Fruit fly (Drosophila melanogaster): ENCODE results near the gene kirre.

- TF ChIP-seq Dfd (GFP tag; optimal IDR thresholded peaks at IDR 0.05) = no peak
- TF ChIP-seq Sp1 (GFP tag; optimal IDR thresholded peaks at IDR 0.05) = no peak
- no peak for TF ChIP-seq lola (GFP tag; optimal IDR thresholded peaks at IDR 0.05)
- TF ChIP-seq h (GFP tag; optimal IDR thresholded peaks at IDR 0.05) = no peak
- TF ChIP-seq jim (GFP tag; optimal IDR thresholded peaks at IDR 0.05) = no peak
- no peak for TF ChIP-seq dsf (GFP tag; optimal IDR thresholded peaks at IDR 0.05; ENCODE audit: borderline replicate concordance)
These were observed 233.4 kb downstream of the kirre start, which contains the start of gene rst for dm6 chrX:2973593-2973992.

Data from whole organism, wandering third instar larva.